Worm (Caenorhabditis elegans) whole organism, L2 larva: ENCODE data around the gene aat-2.

Experiments used
- C34F6.9 ChIP-seq: fragments of 150-350 bp; optimal IDR thresholded peaks from 2 replicates; lab custom pipeline; 2014; ENCODE audit warnings: missing biosample characterization, missing genetic modification characterization
- F13H6.1 ChIP-seq: sonication (generic microtip); optimal IDR thresholded peaks from 2 replicates; lab custom pipeline; 2016; ENCODE audit warnings: missing genetic modification characterization, missing compliant biosample characterization
- Y55F3AM.14 ChIP-seq: fragments of 200-800 bp; sonication (Bioruptor generic); optimal IDR thresholded peaks from 2 replicates; lab custom pipeline; 2018; ENCODE audit warnings: mild to moderate bottlenecking, missing genetic modification characterization, missing compliant biosample characterization
- ZK546.5 ChIP-seq: sonication (generic microtip); optimal IDR thresholded peaks from 2 replicates; lab custom pipeline; 2017; ENCODE audit warnings: missing biosample characterization, missing genetic modification characterization
- alr-1 ChIP-seq: fragments of 150-350 bp; optimal IDR thresholded peaks from 2 replicates; lab custom pipeline; 2014; ENCODE audit warnings: missing biosample characterization, missing genetic modification characterization
- aly-2 ChIP-seq: fragments of 150-350 bp; optimal IDR thresholded peaks from 2 replicates; lab custom pipeline; 2014; ENCODE audit warnings: missing biosample characterization, missing genetic modification characterization
- ama-1 ChIP-seq: fragments of 150-350 bp; optimal IDR thresholded peaks from 2 replicates; lab custom pipeline; 2018; ENCODE audit warnings: inconsistent platforms
- blmp-1 ChIP-seq: sonication (generic microtip); optimal IDR thresholded peaks from 2 replicates; lab custom pipeline; 2017; ENCODE audit warnings: missing genetic modification characterization, mild to moderate bottlenecking, missing compliant biosample characterization, antibody characterized with exemption, moderate library complexity; ENCODE audit not compliant: insufficient read depth
- ceh-16 ChIP-seq: fragments of 150-350 bp; optimal IDR thresholded peaks from 2 replicates; lab custom pipeline; 2014; ENCODE audit warnings: missing biosample characterization, missing genetic modification characterization
- ceh-82 ChIP-seq: fragments of 150-350 bp; optimal IDR thresholded peaks from 2 replicates; lab custom pipeline; 2014; ENCODE audit warnings: missing biosample characterization, missing genetic modification characterization
- crh-2 ChIP-seq: sonication (generic microtip); optimal IDR thresholded peaks from 2 replicates; lab custom pipeline; 2017; ENCODE audit warnings: missing biosample characterization, missing genetic modification characterization
- egl-27 ChIP-seq: sonication (generic microtip); optimal IDR thresholded peaks from 3 replicates; lab custom pipeline; 2017; ENCODE audit warnings: missing biosample characterization, missing genetic modification reagents, missing genetic modification characterization
- elt-1 ChIP-seq: fragments of 150-350 bp; optimal IDR thresholded peaks from 2 replicates; lab custom pipeline; 2014; ENCODE audit warnings: missing biosample characterization, missing genetic modification characterization
- elt-3 ChIP-seq: sonication (generic microtip); optimal IDR thresholded peaks from 2 replicates; lab custom pipeline; 2017; ENCODE audit warnings: missing biosample characterization, missing genetic modification characterization
- fos-1 ChIP-seq: fragments of 150-350 bp; optimal IDR thresholded peaks from 2 replicates; lab custom pipeline; 2014; ENCODE audit warnings: missing biosample characterization, missing genetic modification characterization
- gmeb-1 ChIP-seq: fragments of 150-350 bp; optimal IDR thresholded peaks from 2 replicates; lab custom pipeline; 2014; ENCODE audit warnings: missing biosample characterization, missing genetic modification characterization
- lin-11 ChIP-seq: fragments of 150-350 bp; sonication (generic microtip); optimal IDR thresholded peaks from 2 replicates; lab custom pipeline; 2014; ENCODE audit warnings: missing biosample characterization, missing genetic modification characterization, inconsistent platforms, mixed read lengths
- lin-13 ChIP-seq: fragments of 150-350 bp; optimal IDR thresholded peaks from 2 replicates; lab custom pipeline; 2014; ENCODE audit warnings: missing biosample characterization, missing genetic modification reagents, missing genetic modification characterization
- lin-39 ChIP-seq: fragments of 150-350 bp; optimal IDR thresholded peaks from 2 replicates; lab custom pipeline; 2014; ENCODE audit warnings: missing biosample characterization, missing genetic modification reagents, missing genetic modification characterization
- lsy-2 ChIP-seq, 2 experiments: fragments of 150-350 bp in 1 of 2; sonication (generic microtip) in 1 of 2; optimal IDR thresholded peaks; 2 replicates each; lab custom pipeline; 2014 to 2017; ENCODE audit warnings: missing biosample characterization in 2 of 2, missing genetic modification characterization in 2 of 2
- mab-5 ChIP-seq: fragments of 150-350 bp; optimal IDR thresholded peaks from 2 replicates; lab custom pipeline; 2014; ENCODE audit warnings: missing biosample characterization, missing genetic modification characterization
- mbf-1 ChIP-seq: sonication (generic microtip); optimal IDR thresholded peaks from 2 replicates; lab custom pipeline; 2017; ENCODE audit warnings: missing biosample characterization, missing genetic modification characterization
- nhr-10 ChIP-seq: sonication (generic microtip); optimal IDR thresholded peaks from 2 replicates; lab custom pipeline; 2017; ENCODE audit warnings: missing biosample characterization, missing genetic modification characterization
- nhr-129 ChIP-seq: fragments of 150-350 bp; optimal IDR thresholded peaks from 2 replicates; lab custom pipeline; 2014; ENCODE audit warnings: missing biosample characterization, missing genetic modification characterization
- nhr-21 ChIP-seq: fragments of 150-350 bp; optimal IDR thresholded peaks from 2 replicates; lab custom pipeline; 2014; ENCODE audit warnings: missing biosample characterization, missing genetic modification characterization
- nhr-23 ChIP-seq: fragments of 150-350 bp; optimal IDR thresholded peaks from 2 replicates; lab custom pipeline; 2014; ENCODE audit warnings: missing biosample characterization, missing genetic modification reagents, missing genetic modification characterization
- nhr-237 ChIP-seq: fragments of 150-350 bp; optimal IDR thresholded peaks from 2 replicates; lab custom pipeline; 2014; ENCODE audit warnings: missing biosample characterization, missing genetic modification characterization
- nhr-6 ChIP-seq: fragments of 150-350 bp; optimal IDR thresholded peaks from 2 replicates; lab custom pipeline; 2014; ENCODE audit warnings: missing biosample characterization, missing genetic modification characterization
- nhr-77 ChIP-seq: fragments of 150-350 bp; optimal IDR thresholded peaks from 2 replicates; lab custom pipeline; 2014; ENCODE audit warnings: missing biosample characterization, missing genetic modification characterization
- peb-1 ChIP-seq: fragments of 150-350 bp; optimal IDR thresholded peaks from 2 replicates; lab custom pipeline; 2014; ENCODE audit warnings: missing biosample characterization, missing genetic modification characterization
- sem-4 ChIP-seq: fragments of 150-350 bp; optimal IDR thresholded peaks from 2 replicates; lab custom pipeline; 2014; ENCODE audit warnings: missing biosample characterization, missing genetic modification reagents, missing genetic modification characterization
- skn-1 ChIP-seq: sonication (generic microtip); optimal IDR thresholded peaks from 2 replicates; lab custom pipeline; 2017; ENCODE audit warnings: missing biosample characterization, missing genetic modification characterization
- sma-9 ChIP-seq, 2 experiments: fragments of 150-350 bp in 1 of 2; sonication (generic microtip) in 1 of 2; optimal IDR thresholded peaks; 2 replicates each; lab custom pipeline; 2014 to 2016; ENCODE audit warnings: missing genetic modification characterization in 2 of 2, mild to moderate bottlenecking in 1 of 2, missing biosample characterization in 1 of 2, missing compliant biosample characterization in 1 of 2, missing genetic modification reagents in 1 of 2, moderate library complexity in 1 of 2
- snpc-4 ChIP-seq: fragments of 150-350 bp; optimal IDR thresholded peaks from 2 replicates; lab custom pipeline; 2014; ENCODE audit warnings: missing biosample characterization, missing genetic modification characterization
- unc-39 ChIP-seq: fragments of 150-350 bp; optimal IDR thresholded peaks from 2 replicates; lab custom pipeline; 2014; ENCODE audit warnings: missing biosample characterization, missing genetic modification characterization
- unc-55 ChIP-seq: fragments of 150-350 bp; sonication (generic microtip); optimal IDR thresholded peaks from 3 replicates; lab custom pipeline; 2014; ENCODE audit warnings: missing biosample characterization, missing genetic modification reagents, missing genetic modification characterization
- unc-62 ChIP-seq: fragments of 150-350 bp; optimal IDR thresholded peaks from 2 replicates; lab custom pipeline; 2014; ENCODE audit warnings: missing biosample characterization, missing genetic modification reagents, missing genetic modification characterization
- zag-1 ChIP-seq: fragments of 150-350 bp; optimal IDR thresholded peaks from 2 replicates; lab custom pipeline; 2014; ENCODE audit warnings: missing biosample characterization, missing genetic modification characterization
- ztf-1 ChIP-seq: fragments of 200-800 bp; sonication (Bioruptor generic); conservative IDR thresholded peaks from 2 replicates; pipeline ENCODE4 v1.3.6; 2022; ENCODE audit warnings: missing genetic modification characterization, missing compliant biosample characterization

Gene aat-2

ce11 chrV:9218655-9219389, 27.3 kb downstream of the aat-2 start (continued):
- TF ChIP-seq ztf-1 (GFP tag; lab: Robert Waterston, UW) = no peak
- no peak for TF ChIP-seq peb-1 (tag; lab: Kevin White, UChicago)
- no peak for TF ChIP-seq egl-27
- TF ChIP-seq nhr-77 (tag; lab: Kevin White, UChicago) = no peak
- peak; percentile 2 for TF ChIP-seq F13H6.1 (tag; lab: Kevin White, UChicago)
- TF ChIP-seq ceh-82 = no peak
- TF ChIP-seq nhr-129 (tag; lab: Kevin White, UChicago) = peak; percentile 38
- TF ChIP-seq unc-62 (GFP tag; lab: Kevin White, UChicago) = peak; percentile 65
- TF ChIP-seq nhr-6 (tag; lab: Kevin White, UChicago) = no peak
- TF ChIP-seq lin-11 (tag; lab: Kevin White, UChicago) = no peak
- peak; percentile 70 for TF ChIP-seq lin-39 (tag; lab: Kevin White, UChicago)
- no peak for TF ChIP-seq Y55F3AM.14 (GFP tag; lab: Kevin White, UChicago)
- peak; percentile 32 for TF ChIP-seq crh-2 (tag; lab: Kevin White, UChicago)
- no peak for TF ChIP-seq ZK546.5
- TF ChIP-seq fos-1 (tag; lab: Kevin White, UChicago) = peak; percentile 30
- TF ChIP-seq blmp-1 (tag; lab: Kevin White, UChicago) = no peak
- no peak for TF ChIP-seq skn-1
- TF ChIP-seq elt-3 (tag; lab: Kevin White, UChicago) = no peak
- TF ChIP-seq elt-1 = no peak
- peak; percentile 39 for TF ChIP-seq zag-1 (tag; lab: Kevin White, UChicago)
- peak in 1 of 2 experiments; percentile 53 for TF ChIP-seq lsy-2 (tag; optimal IDR thresholded peaks at IDR 0.05; lab: Kevin White, UChicago)
- TF ChIP-seq gmeb-1 (tag; lab: Kevin White, UChicago) = no peak
- peak; percentile 53 for TF ChIP-seq C34F6.9
- no peak for TF ChIP-seq mbf-1 (tag; lab: Kevin White, UChicago)
- TF ChIP-seq nhr-237 = no peak
- peak; percentile 81 for TF ChIP-seq mab-5

ce11 chrV:9218214-9218613, 27.9 kb downstream of the aat-2 start:
- TF ChIP-seq nhr-23 (peak; percentile 45), unc-55 (peak; percentile 48), crh-2 (tag; lab: Kevin White, UChicago) (peak; percentile 8), blmp-1 (tag; lab: Kevin White, UChicago) (no peak), mab-5 (peak; percentile 72), sma-9 (GFP tag; optimal IDR thresholded peaks at IDR 0.05; lab: Kevin White, UChicago) (peak; percentile 38), sma-9 (tag; optimal IDR thresholded peaks at IDR 0.05; lab: Kevin White, UChicago) (no peak)

- no peak for TF ChIP-seq lin-39 (tag; lab: Kevin White, UChicago)
- TF ChIP-seq nhr-10 (tag; lab: Kevin White, UChicago) = no peak
- TF ChIP-seq aly-2 (tag; lab: Kevin White, UChicago) = no peak
- no peak for TF ChIP-seq snpc-4 (tag; lab: Kevin White, UChicago)
- no peak for TF ChIP-seq ceh-16 (tag; lab: Kevin White, UChicago)
- no peak for TF ChIP-seq skn-1
- TF ChIP-seq alr-1 = no peak
- no peak for TF ChIP-seq nhr-21 (tag; lab: Kevin White, UChicago)
- no peak for TF ChIP-seq ZK546.5
- no peak for TF ChIP-seq lin-13 (GFP tag; lab: Kevin White, UChicago)
- TF ChIP-seq lin-11 (tag; lab: Kevin White, UChicago) = no peak
- TF ChIP-seq nhr-237 = no peak
- no peak for TF ChIP-seq gmeb-1 (tag; lab: Kevin White, UChicago)
- no peak for TF ChIP-seq unc-39 (tag; lab: Kevin White, UChicago)
- no peak for TF ChIP-seq sem-4 (tag; lab: Kevin White, UChicago)
- TF ChIP-seq ama-1 (lab: Kevin White, UChicago) = no peak
- no peak for TF ChIP-seq ztf-1 (GFP tag; lab: Robert Waterston, UW)
These were observed 29.0 kb downstream of the aat-2 start, which contains the start of gene pacs-1 for ce11 chrV:9217158-9217557. pacs-1 (minus strand) TSS chrV:9217258.
